Fruit fly (Drosophila melanogaster): ENCODE measurements around the gene CG7655.

CG7655 gene

DNA sequence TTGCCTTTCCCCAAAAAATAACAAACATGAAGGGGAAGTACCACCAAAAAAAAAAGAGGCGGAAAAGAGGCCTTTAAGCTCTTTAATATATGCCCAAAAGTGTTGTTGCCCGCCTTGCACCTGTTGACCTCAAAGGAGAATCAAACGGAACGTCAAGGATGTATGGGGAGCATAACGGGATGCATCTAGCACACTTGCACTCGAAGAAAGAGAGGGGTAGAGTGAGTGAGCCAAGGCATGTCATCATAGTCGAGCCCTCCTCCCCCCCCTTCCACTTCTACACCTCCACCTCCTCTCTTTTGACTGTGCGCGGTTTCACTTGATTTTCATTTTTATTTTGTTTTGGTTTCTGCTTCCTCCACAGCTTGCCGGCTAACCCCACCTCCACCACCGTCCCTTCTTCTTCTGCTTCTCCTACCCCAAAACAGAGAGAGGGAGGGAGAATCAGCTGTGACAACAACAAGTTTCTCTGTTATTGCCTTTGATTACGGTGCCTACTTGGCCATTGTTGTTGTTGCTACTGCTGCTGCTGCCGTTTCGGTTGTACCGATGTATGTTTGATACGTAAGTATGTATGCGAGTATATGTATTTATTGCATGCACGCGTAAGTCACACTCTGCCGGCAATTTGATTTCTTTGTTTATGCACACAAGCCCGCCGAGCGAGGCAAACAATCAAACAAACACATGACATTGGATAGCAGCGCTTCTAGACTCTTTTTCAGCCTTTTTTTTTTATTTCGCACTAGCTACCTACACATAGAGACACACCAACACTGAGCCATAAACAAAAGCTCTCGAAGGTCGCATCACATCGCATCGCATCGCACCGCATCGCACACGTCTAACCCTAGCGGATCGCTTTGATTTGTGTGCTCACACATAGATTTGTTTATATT, 30.4 kb downstream of the CG7655 start (continued):
- TF ChIP-seq ssp (GFP tag; IDR thresholded peaks at IDR 0.05) (no peak), ab (GFP tag; optimal IDR thresholded peaks at IDR 0.05) (no peak), CG5180 (GFP tag; optimal IDR thresholded peaks at IDR 0.05) (peak; percentile 14), sob (GFP tag; IDR thresholded peaks at IDR 0.05) (no peak)

DNA sequence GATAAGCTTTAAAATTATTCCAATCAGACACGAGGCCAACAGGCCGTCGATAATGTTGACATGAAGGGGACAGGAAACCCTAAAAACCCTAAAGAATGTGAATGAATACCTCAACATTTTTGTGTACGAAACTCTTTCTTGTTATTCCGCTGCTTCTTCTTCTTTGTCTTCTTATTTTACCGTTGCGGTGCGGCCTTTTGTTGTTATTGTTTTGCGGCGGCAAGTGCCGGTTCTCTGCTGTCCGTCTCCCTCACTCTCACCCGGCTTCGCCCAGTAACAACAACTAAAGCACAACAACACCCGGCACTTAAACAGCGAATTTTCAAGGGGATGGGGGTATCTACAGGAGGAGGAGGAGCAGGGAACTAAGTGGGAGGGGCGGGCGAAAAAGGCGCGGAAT, 31.9 kb downstream of the CG7655 start:
- no peak for TF ChIP-seq br (optimal IDR thresholded peaks at IDR 0.05)
- TF ChIP-seq tup (GFP tag; optimal IDR thresholded peaks at IDR 0.05) = no peak
- no peak for TF ChIP-seq CG8944 (GFP tag; optimal IDR thresholded peaks at IDR 0.05)
- no peak for TF ChIP-seq tin (GFP tag; optimal IDR thresholded peaks at IDR 0.05)
- TF ChIP-seq CG14441 (GFP tag; IDR thresholded peaks at IDR 0.05) = no peak
- TF ChIP-seq CG4730 (GFP tag; IDR thresholded peaks at IDR 0.05) = no peak
- TF ChIP-seq CG33213 (GFP tag; optimal IDR thresholded peaks at IDR 0.05) = no peak
- TF ChIP-seq NC2β (GFP tag; optimal IDR thresholded peaks at IDR 0.05) = no peak
- no peak for TF ChIP-seq unpg (GFP tag; optimal IDR thresholded peaks at IDR 0.05)
- TF ChIP-seq BtbVII (GFP tag; optimal IDR thresholded peaks at IDR 0.05) = no peak
- no peak for TF ChIP-seq inv (GFP tag; IDR thresholded peaks at IDR 0.05; ENCODE audit: partially characterized antibody)
- TF ChIP-seq kni (GFP tag; optimal IDR thresholded peaks at IDR 0.05) = peak; percentile 65
- peak; percentile 65 for TF ChIP-seq sd (tag; optimal IDR thresholded peaks at IDR 0.05)
- TF ChIP-seq CG34422 (GFP tag; IDR thresholded peaks at IDR 0.05) = peak; percentile 11; the same call in 1 of the 3 replicates
- peak; percentile 64; the same call in 1 of the 2 replicates for TF ChIP-seq CG4360 (GFP tag; IDR thresholded peaks at IDR 0.05)
- no peak for TF ChIP-seq D19B (GFP tag; optimal IDR thresholded peaks at IDR 0.05)
- TF ChIP-seq CG12071 (GFP tag; optimal IDR thresholded peaks at IDR 0.05) = no peak
- no peak for TF ChIP-seq MESR4 (GFP tag; optimal IDR thresholded peaks at IDR 0.05)
- no peak for TF ChIP-seq Dfd (GFP tag; optimal IDR thresholded peaks at IDR 0.05)
- no peak for TF ChIP-seq ato (GFP tag; IDR thresholded peaks at IDR 0.05; ENCODE audit: partially characterized antibody)
- TF ChIP-seq rib (GFP tag; IDR thresholded peaks at IDR 0.05) = no peak
- no peak for TF ChIP-seq Poxn (GFP tag; IDR thresholded peaks at IDR 0.05)
- no peak for TF ChIP-seq Antp (GFP tag; optimal IDR thresholded peaks at IDR 0.05)
- TF ChIP-seq insv (GFP tag; optimal IDR thresholded peaks at IDR 0.05) = peak in 1 of 2 experiments; percentile 18
- peak; percentile 32 for TF ChIP-seq CG1832 (GFP tag; optimal IDR thresholded peaks at IDR 0.05)
- no peak for TF ChIP-seq Mes4 (GFP tag; optimal IDR thresholded peaks at IDR 0.05)
- no peak for TF ChIP-seq Nf-YC (tag; optimal IDR thresholded peaks at IDR 0.05)
- TF ChIP-seq sens (GFP tag) = no peak
- TF ChIP-seq CG6791 (GFP tag; IDR thresholded peaks at IDR 0.05; ENCODE audit: partially characterized antibody) = peak; percentile 45; the same call in 1 of the 3 replicates
- no peak for TF ChIP-seq CG8281 (tag; optimal IDR thresholded peaks at IDR 0.05)
- no peak for TF ChIP-seq Spps (tag; optimal IDR thresholded peaks at IDR 0.05)
- TF ChIP-seq Hmr (GFP tag; optimal IDR thresholded peaks at IDR 0.05) = no peak
- no peak for TF ChIP-seq CG16863 (GFP tag; optimal IDR thresholded peaks at IDR 0.05)
- TF ChIP-seq C15 (GFP tag; IDR thresholded peaks at IDR 0.05) = no peak
- no peak for TF ChIP-seq CG4404 (GFP tag; IDR thresholded peaks at IDR 0.05)
- TF ChIP-seq CG14050 (GFP tag; IDR thresholded peaks at IDR 0.05) = no peak
- no peak for TF ChIP-seq CG4328 (GFP tag; optimal IDR thresholded peaks at IDR 0.05)
- no peak for TF ChIP-seq odd (GFP tag; optimal IDR thresholded peaks at IDR 0.05)
- no peak for TF ChIP-seq prd (optimal IDR thresholded peaks at IDR 0.05)
- TF ChIP-seq prd (GFP tag; IDR thresholded peaks at IDR 0.05) = no peak
- no peak for TF ChIP-seq Dll (GFP tag; IDR thresholded peaks at IDR 0.05; ENCODE audit: partially characterized antibody)
- peak; percentile 72 for TF ChIP-seq CG17385 (GFP tag; optimal IDR thresholded peaks at IDR 0.05)
- TF ChIP-seq ems (GFP tag; optimal IDR thresholded peaks at IDR 0.05) = no peak
- TF ChIP-seq zfh1 (GFP tag; IDR thresholded peaks at IDR 0.05) = no peak
- no peak for TF ChIP-seq luna (GFP tag; optimal IDR thresholded peaks at IDR 0.05)
